Fruit fly (Drosophila melanogaster) whole organism, embryonic: ENCODE measurements around the gene CG10467.

Source experiments
- Tbp ChIP-seq: fragments of >200 bp; optimal IDR thresholded peaks from 2 replicates; lab custom pipeline; 2018; ENCODE audit warnings: missing biosample characterization, missing genetic modification characterization
- fru ChIP-seq: fragments of >200 bp; optimal IDR thresholded peaks from 2 replicates; lab custom pipeline; 2017
- sob ChIP-seq: fragments of 200-800 bp; sonication (Bioruptor generic); IDR thresholded peaks from 2 replicates; pipeline ENCODE4 v1.3.6; 2022; ENCODE audit warnings: missing biosample characterization, missing genetic modification characterization

dm6 chr3L:6138586-6138985, 44.0 kb upstream of the CG10467 start:
- TF ChIP-seq fru, result no peak
- no peak for TF ChIP-seq sob (GFP tag; lab: Robert Waterston, UW)
- TF ChIP-seq Tbp (GFP tag; lab: Kevin White, UChicago), result no peak
